Fruit fly (Drosophila melanogaster): ENCODE results near the gene CG18223.
A peak's percentile ranks its signal among the peaks of the same experiment; 100 is the strongest.

Gene CG18223

DNA sequence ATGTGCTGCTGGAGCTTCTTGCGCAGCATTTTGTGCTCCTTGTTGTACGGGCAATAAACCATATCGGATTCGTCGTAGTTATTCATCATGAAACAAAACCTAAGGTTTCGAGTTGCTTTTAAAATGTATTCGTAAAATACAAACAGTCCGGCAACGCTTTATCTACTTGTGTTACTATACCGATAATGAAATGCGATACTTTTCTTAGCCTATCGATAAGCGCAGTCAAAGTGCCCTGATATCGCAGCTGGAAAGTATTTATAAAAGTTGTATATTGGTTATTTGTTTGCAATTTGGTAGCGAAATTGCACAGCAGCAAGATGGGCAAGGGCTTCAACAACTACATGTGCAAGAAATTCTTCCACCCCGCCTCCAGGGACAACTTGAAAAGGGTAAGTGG, 18.7 kb downstream of the CG18223 start, which contains the start of the genes arx and CG6843 (continued):
- TF ChIP-seq CG2202 (tag; optimal IDR thresholded peaks at IDR 0.05) (no peak), CG2678 (tag; optimal IDR thresholded peaks at IDR 0.05) (no peak), bowl (GFP tag; IDR thresholded peaks at IDR 0.05) (no peak), CG1024 (GFP tag; IDR thresholded peaks at IDR 0.05) (no peak), CG17186 (GFP tag; optimal IDR thresholded peaks at IDR 0.05) (peak; percentile 64), Gsc (GFP tag; IDR thresholded peaks at IDR 0.05) (no peak), tin (GFP tag; optimal IDR thresholded peaks at IDR 0.05) (no peak), CG2129 (GFP tag; IDR thresholded peaks at IDR 0.05; ENCODE audit: partially characterized antibody) (peak; percentile 81), CG4424 (GFP tag; optimal IDR thresholded peaks at IDR 0.05) (no peak), CG2199 (GFP tag; IDR thresholded peaks at IDR 0.05) (peak; percentile 13; the same call in 1 of the 3 replicates), CG34224 (GFP tag; IDR thresholded peaks at IDR 0.05; ENCODE audit: partially characterized antibody) (peak; percentile 95), CG7963 (GFP tag; IDR thresholded peaks at IDR 0.05; ENCODE audit: partially characterized antibody) (peak; percentile 88), CG8765 (GFP tag; IDR thresholded peaks at IDR 0.05) (no peak), bab2 (GFP tag; optimal IDR thresholded peaks at IDR 0.05) (no peak), btn (GFP tag; optimal IDR thresholded peaks at IDR 0.05) (no peak), wdn (GFP tag; IDR thresholded peaks at IDR 0.05) (no peak), CG16813 (GFP tag; IDR thresholded peaks at IDR 0.05; ENCODE audit: partially characterized antibody) (peak; percentile 91), Drgx (GFP tag; IDR thresholded peaks at IDR 0.05) (no peak), Sry-δ (GFP tag; optimal IDR thresholded peaks at IDR 0.05) (peak; percentile 83)

DNA sequence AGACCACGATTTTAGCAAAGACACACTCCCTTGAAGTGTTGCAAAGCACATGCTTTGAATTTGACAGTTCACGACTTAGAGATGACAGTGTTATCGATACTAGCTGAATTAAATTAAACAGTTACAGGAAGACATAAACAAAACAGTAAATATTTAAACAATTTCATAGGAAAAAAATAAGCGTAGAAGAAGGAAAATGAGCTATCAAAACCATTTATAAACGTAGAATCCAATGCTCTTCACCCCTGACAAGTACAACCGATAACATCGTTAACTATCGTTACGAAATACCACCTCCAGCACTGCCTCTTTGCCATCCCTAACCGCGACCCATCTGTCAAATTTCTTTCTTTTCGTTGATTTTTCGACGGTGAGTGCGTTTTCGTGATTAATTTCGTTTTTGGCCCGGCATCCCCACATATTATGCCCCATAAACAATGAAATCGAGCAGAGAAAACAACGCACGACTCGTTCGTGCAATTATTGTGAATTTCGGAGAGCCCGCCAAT, 21.3 kb downstream of the CG18223 start, which contains the start of gene RpL26:
Gene RpL26 (plus strand): TSS at position 106 of the 509 bp plus-strand sequence.
- TF ChIP-seq CG13624 (GFP tag; optimal IDR thresholded peaks at IDR 0.05) = peak; percentile 92
- peak; percentile 86 for TF ChIP-seq HLH54F (GFP tag; optimal IDR thresholded peaks at IDR 0.05)
- TF ChIP-seq ATbp (GFP tag; optimal IDR thresholded peaks at IDR 0.05) = no peak
- peak; percentile 90 for TF ChIP-seq mld (GFP tag; IDR thresholded peaks at IDR 0.05; ENCODE audit: partially characterized antibody)
- no peak for TF ChIP-seq sr (GFP tag; IDR thresholded peaks at IDR 0.05)
- peak; percentile 80 for TF ChIP-seq phol (tag; optimal IDR thresholded peaks at IDR 0.05)
- peak; percentile 54 for TF ChIP-seq en (GFP tag; optimal IDR thresholded peaks at IDR 0.05)
- peak; percentile 86 for TF ChIP-seq fu2 (GFP tag; optimal IDR thresholded peaks at IDR 0.05)
- TF ChIP-seq lov (optimal IDR thresholded peaks at IDR 0.05) = no peak
- TF ChIP-seq lov (GFP tag; IDR thresholded peaks at IDR 0.05) = 0 out of 3 replicates have a peak, but pooled peaks have one; percentile 21
- peak; percentile 79 for TF ChIP-seq CG33557 (GFP tag; optimal IDR thresholded peaks at IDR 0.05)
- TF ChIP-seq ttk (GFP tag; IDR thresholded peaks at IDR 0.05) = peak; percentile 42; the same call in 1 of the 2 replicates
- TF ChIP-seq H2.0 (GFP tag; IDR thresholded peaks at IDR 0.05) = peak; percentile 44
- peak; percentile 74 for TF ChIP-seq nom (GFP tag; optimal IDR thresholded peaks at IDR 0.05)
- no peak for TF ChIP-seq pan (optimal IDR thresholded peaks at IDR 0.05)
- peak in 1 of 2 experiments; percentile 52 for TF ChIP-seq pan (GFP tag; optimal IDR thresholded peaks at IDR 0.05 in 1 of 2, IDR thresholded peaks at IDR 0.05 in 1 of 2)
- TF ChIP-seq wdn (GFP tag; IDR thresholded peaks at IDR 0.05) = no peak
- peak in 1 of 2 experiments; percentile 54 for TF ChIP-seq crp (GFP tag; optimal IDR thresholded peaks at IDR 0.05)
- peak; percentile 76 for TF ChIP-seq ato (GFP tag; IDR thresholded peaks at IDR 0.05; ENCODE audit: partially characterized antibody)
- no peak; the same call in 1 of the 2 replicates for TF ChIP-seq Oaz (GFP tag; IDR thresholded peaks at IDR 0.05)
- peak; percentile 77 for TF ChIP-seq gro (GFP tag; optimal IDR thresholded peaks at IDR 0.05)
- TF ChIP-seq CG5245 (GFP tag; optimal IDR thresholded peaks at IDR 0.05) = peak; percentile 11
- TF ChIP-seq aop (GFP tag; IDR thresholded peaks at IDR 0.05) = no peak
- peak; percentile 88 for TF ChIP-seq CG9727 (GFP tag; optimal IDR thresholded peaks at IDR 0.05)
- no peak for TF ChIP-seq ro (GFP tag; IDR thresholded peaks at IDR 0.05)
- TF ChIP-seq fd102C (GFP tag; optimal IDR thresholded peaks at IDR 0.05) = no peak
- TF ChIP-seq tup (GFP tag; optimal IDR thresholded peaks at IDR 0.05) = peak; percentile 17
- TF ChIP-seq eve (GFP tag; optimal IDR thresholded peaks at IDR 0.05) = no peak
- peak; percentile 24 for TF ChIP-seq gcm2 (GFP tag; optimal IDR thresholded peaks at IDR 0.05)
- no peak for TF ChIP-seq CG11696 (GFP tag; IDR thresholded peaks at IDR 0.05)
- peak; percentile 48 for TF ChIP-seq CG3065 (GFP tag; optimal IDR thresholded peaks at IDR 0.05)
- peak; percentile 84 for TF ChIP-seq lilli (GFP tag; optimal IDR thresholded peaks at IDR 0.05)
- no peak for TF ChIP-seq abd-A (tag; optimal IDR thresholded peaks at IDR 0.05)
